Worm (Caenorhabditis elegans): Measurements from ENCODE around the gene Y53F4B.27.

Y53F4B.27 gene

DNA sequence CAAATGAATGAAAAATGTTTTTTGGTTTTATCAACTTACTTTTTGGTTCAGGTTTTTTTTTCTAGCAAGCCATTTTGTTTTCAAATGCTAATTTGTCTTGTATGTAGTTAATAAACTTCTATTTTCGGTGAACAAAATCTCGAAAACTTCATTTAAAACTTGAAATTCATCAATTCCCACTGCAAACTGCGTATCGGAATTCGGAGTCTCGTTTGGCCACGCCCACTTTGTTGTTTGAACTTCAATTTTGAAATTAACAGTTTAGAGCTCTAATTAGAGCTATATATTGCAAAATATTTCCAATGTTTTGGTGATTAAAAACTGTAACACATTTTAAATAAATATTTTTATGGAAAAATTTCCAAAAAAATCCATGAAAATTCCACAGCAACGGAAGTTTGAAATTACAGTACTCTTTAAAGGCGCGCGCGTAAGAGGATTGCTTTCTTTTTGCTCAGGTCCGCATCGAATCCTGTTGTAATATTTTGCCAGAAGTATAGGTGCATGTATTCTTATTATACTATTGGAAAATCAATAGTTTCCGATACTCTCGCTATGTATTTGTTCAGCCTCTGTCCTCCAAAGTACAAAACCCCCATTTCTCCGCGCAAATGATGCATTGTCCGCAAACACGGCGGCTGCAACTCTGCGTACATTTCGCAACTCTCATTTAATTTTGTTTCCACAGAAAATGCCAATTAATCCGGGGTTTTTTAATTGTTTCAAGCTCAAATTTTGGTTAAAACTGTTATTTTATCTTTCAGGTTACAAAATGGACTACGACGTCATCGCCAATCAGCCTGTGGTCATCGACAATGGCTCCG, 25.9 kb upstream of the Y53F4B.27 start, which contains the start of gene arp-1:
Gene arp-1, plus strand, starts transcription at position 765 of the 824 bp plus-strand sequence.
- TF ChIP-seq lin-38 (GFP tag; IDR thresholded peaks at IDR 0.05) (peak; percentile 32; the same call in 1 of the 2 replicates), dpl-1 (GFP tag; optimal IDR thresholded peaks at IDR 0.05) (peak; percentile 57), hmg-1.1 (GFP tag; IDR thresholded peaks at IDR 0.05) (peak; percentile 60), mep-1 (tag; optimal IDR thresholded peaks at IDR 0.05) (peak; percentile 68), nhr-102 (tag; optimal IDR thresholded peaks at IDR 0.05) (no peak), lin-13 (GFP tag; optimal IDR thresholded peaks at IDR 0.05) (peak; percentile 42), F44E2.7 (GFP tag; IDR thresholded peaks at IDR 0.05) (no peak), nhr-28 (tag; optimal IDR thresholded peaks at IDR 0.05) (peak; percentile 68), lin-39 (tag; optimal IDR thresholded peaks at IDR 0.05) (no peak), spr-3 (GFP tag; optimal IDR thresholded peaks at IDR 0.05) (peak; percentile 92), ZK337.2 (GFP tag; IDR thresholded peaks at IDR 0.05) (no peak), dve-1 (tag; optimal IDR thresholded peaks at IDR 0.05; ENCODE audit: insufficient read depth) (peak; percentile 42), Y48G9A.11 (GFP tag; IDR thresholded peaks at IDR 0.05) (peak; percentile 80), tra-1 (GFP tag; IDR thresholded peaks at IDR 0.05) (no peak), dmd-6 (GFP tag; IDR thresholded peaks at IDR 0.05) (0 out of 2 replicates have a peak, but pooled peaks have one; percentile 7), spr-1 (tag; optimal IDR thresholded peaks at IDR 0.05) (peak; percentile 92), daf-16 (GFP tag; optimal IDR thresholded peaks at IDR 0.05) (no peak), daf-16 (tag; optimal IDR thresholded peaks at IDR 0.05) (peak; percentile 9), rbr-2 (tag; optimal IDR thresholded peaks at IDR 0.05) (peak; percentile 14), mdl-1 (tag; optimal IDR thresholded peaks at IDR 0.05) (no peak), T20F7.1 (GFP tag; optimal IDR thresholded peaks at IDR 0.05) (peak; percentile 89), T26A8.4 (GFP tag; IDR thresholded peaks at IDR 0.05) (0 out of 2 replicates have a peak, but pooled peaks have one; percentile 10), ceh-28 (tag; optimal IDR thresholded peaks at IDR 0.05) (no peak), pha-4 (GFP tag; IDR thresholded peaks at IDR 0.05) (no peak), pha-4 (tag; optimal IDR thresholded peaks at IDR 0.05) (peak; percentile 65), skn-1 (tag; optimal IDR thresholded peaks at IDR 0.05) (no peak), fkh-10 (GFP tag; optimal IDR thresholded peaks at IDR 0.05) (no peak), nhr-25 (tag; optimal IDR thresholded peaks at IDR 0.05; ENCODE audit: borderline replicate concordance, insufficient read depth) (peak; percentile 27), saeg-2 (GFP tag; IDR thresholded peaks at IDR 0.05) (no peak), mes-2 (tag; optimal IDR thresholded peaks at IDR 0.05; ENCODE audit: poor library complexity, severe bottlenecking) (peak; percentile 67), lin-1 (GFP tag; IDR thresholded peaks at IDR 0.05) (no peak), nhr-77 (tag; optimal IDR thresholded peaks at IDR 0.05) (peak; percentile 24), lsy-2 (tag; optimal IDR thresholded peaks at IDR 0.05) (peak; percentile 19 to 68)

DNA sequence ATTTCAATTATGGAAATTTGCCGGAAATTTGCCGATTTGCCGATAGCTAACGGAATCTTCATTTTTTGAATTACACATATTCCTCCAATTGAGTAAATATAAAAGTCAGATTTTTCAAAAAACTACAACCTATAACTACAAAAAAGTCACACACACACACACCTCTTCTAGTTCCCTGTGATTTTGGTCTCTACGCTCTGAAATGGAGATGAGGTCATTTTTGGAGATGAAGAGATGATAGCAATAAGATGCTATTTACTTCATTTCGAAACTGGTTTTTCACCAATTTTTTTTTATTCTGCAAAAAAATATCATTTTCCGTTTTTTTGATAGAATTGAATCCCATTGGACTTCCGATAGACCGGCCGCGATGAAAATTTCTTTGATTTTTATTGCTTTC, 21.5 kb upstream of the Y53F4B.27 start, which contains the start of gene Y53F4B.23:
Gene Y53F4B.23, plus strand, starts transcription at position 312 of the 400 bp plus-strand sequence.
- TF ChIP-seq lin-13 (GFP tag; optimal IDR thresholded peaks at IDR 0.05), result no peak
- TF ChIP-seq nhr-28 (tag; optimal IDR thresholded peaks at IDR 0.05), result peak; percentile 93

DNA sequence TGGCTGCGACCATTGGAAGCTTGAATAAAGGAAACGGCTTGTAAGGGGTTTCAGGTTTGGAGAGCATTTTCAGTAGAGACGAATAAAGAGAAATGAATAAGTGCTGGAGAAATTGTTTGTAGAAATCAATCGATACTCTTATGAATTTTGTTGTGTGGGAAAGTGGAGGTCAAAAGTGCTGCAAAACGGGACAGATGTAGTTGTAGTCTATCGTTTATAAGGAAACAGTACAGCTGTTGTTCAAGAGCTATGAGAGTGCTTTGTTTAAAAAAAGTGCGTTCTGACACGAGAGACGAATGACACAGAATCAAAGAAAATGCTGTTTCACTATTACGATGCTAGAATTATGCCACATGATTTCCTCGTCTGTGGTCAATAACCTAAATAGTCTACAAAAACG, 15.2 kb upstream of the Y53F4B.27 start, which contains the start of gene Y53F4B.62:
Gene Y53F4B.62, minus strand, starts transcription at position 101 of the 400 bp plus-strand sequence.
- no peak for TF ChIP-seq mxl-2 (GFP tag; conservative IDR thresholded peaks at IDR 0.05)
- TF ChIP-seq mes-2 (tag; optimal IDR thresholded peaks at IDR 0.05; ENCODE audit: poor library complexity, severe bottlenecking), result no peak
- no peak for TF ChIP-seq hif-1 (tag; optimal IDR thresholded peaks at IDR 0.05)
- no peak for TF ChIP-seq lir-3 (tag; optimal IDR thresholded peaks at IDR 0.05)
- TF ChIP-seq snpc-1.2 (GFP tag; IDR thresholded peaks at IDR 0.05), result no peak
- TF ChIP-seq snpc-4 (tag; optimal IDR thresholded peaks at IDR 0.05), result no peak
- TF ChIP-seq pha-4 (GFP tag; IDR thresholded peaks at IDR 0.05), result no peak
- TF ChIP-seq pha-4 (tag; optimal IDR thresholded peaks at IDR 0.05), result no peak
- TF ChIP-seq nhr-41 (GFP tag; IDR thresholded peaks at IDR 0.05), result no peak
- TF ChIP-seq php-3 (GFP tag; IDR thresholded peaks at IDR 0.05), result no peak
- TF ChIP-seq aly-2 (tag; optimal IDR thresholded peaks at IDR 0.05), result no peak
- TF ChIP-seq set-16 (GFP tag; IDR thresholded peaks at IDR 0.05), result no peak
- TF ChIP-seq T20F7.1 (GFP tag; optimal IDR thresholded peaks at IDR 0.05), result no peak
- TF ChIP-seq ceh-62 (tag; optimal IDR thresholded peaks at IDR 0.05), result no peak
- TF ChIP-seq skn-1 (tag; optimal IDR thresholded peaks at IDR 0.05), result no peak
- TF ChIP-seq zip-2 (tag; optimal IDR thresholded peaks at IDR 0.05), result no peak
- TF ChIP-seq Y48G9A.11 (GFP tag; IDR thresholded peaks at IDR 0.05), result no peak
- TF ChIP-seq tra-1 (GFP tag; IDR thresholded peaks at IDR 0.05), result no peak

Measured in whole organism, L4 larva.